Fruit fly (Drosophila melanogaster) whole organism, embryonic: Measurements from ENCODE around the gene DENR.

Experiments used
- CG17361 ChIP-seq: fragments of 200-800 bp; sonication (Bioruptor generic); IDR thresholded peaks from 3 replicates; pipeline ENCODE4 v1.3.6; 2022; ENCODE audit warnings: missing biosample characterization, missing genetic modification characterization
- CG3281 ChIP-seq: fragments of 200-800 bp; sonication (Bioruptor generic); optimal IDR thresholded peaks from 3 replicates; lab custom pipeline; 2017; ENCODE audit warnings: missing biosample characterization, mild to moderate bottlenecking, missing genetic modification characterization

dm6 chrX:16922626-16923025 is 36.3 kb upstream of the DENR start:
- TF ChIP-seq CG3281 (GFP tag; lab: Kevin White, UChicago) (no peak), CG17361 (GFP tag; lab: Robert Waterston, UW) (no peak)
